Worm (Caenorhabditis elegans) whole organism, L3 larva: ENCODE results near the gene ergi-3.

Experiments used
- ama-1 ChIP-seq: fragments of 150-350 bp; optimal IDR thresholded peaks from 2 replicates; lab custom pipeline; 2018
- ceh-16 ChIP-seq: sonication (generic microtip); optimal IDR thresholded peaks from 2 replicates; lab custom pipeline; 2017; ENCODE audit warnings: missing biosample characterization, missing genetic modification characterization
- ceh-82 ChIP-seq: fragments of 150-350 bp; optimal IDR thresholded peaks from 2 replicates; lab custom pipeline; 2014; ENCODE audit warnings: missing biosample characterization, missing genetic modification characterization
- daf-12 ChIP-seq: fragments of 150-350 bp; optimal IDR thresholded peaks from 2 replicates; lab custom pipeline; 2014; ENCODE audit warnings: missing biosample characterization, missing genetic modification reagents, missing genetic modification characterization
- elt-2 ChIP-seq: sonication (generic microtip); optimal IDR thresholded peaks from 2 replicates; lab custom pipeline; 2016; ENCODE audit warnings: missing genetic modification reagents, mild to moderate bottlenecking, missing genetic modification characterization, missing compliant biosample characterization
- elt-3 ChIP-seq, 3 experiments: fragments of 150-350 bp in 1 of 3; sonication (generic microtip) in 2 of 3; optimal IDR thresholded peaks; 2 replicates in 2 of 3; 4 replicates in 1 of 3; lab custom pipeline; 2014 to 2017; ENCODE audit warnings: missing biosample characterization in 3 of 3, missing genetic modification characterization in 3 of 3
- fkh-10 ChIP-seq: sonication (generic microtip); optimal IDR thresholded peaks from 2 replicates; lab custom pipeline; 2017; ENCODE audit warnings: missing biosample characterization, missing genetic modification reagents, missing genetic modification characterization
- lin-39 ChIP-seq: fragments of 150-350 bp; optimal IDR thresholded peaks from 2 replicates; lab custom pipeline; 2018; ENCODE audit warnings: missing biosample characterization, missing genetic modification reagents, missing genetic modification characterization
- nhr-11 ChIP-seq: fragments of 150-350 bp; optimal IDR thresholded peaks from 2 replicates; lab custom pipeline; 2014; ENCODE audit warnings: missing biosample characterization, missing genetic modification characterization
- nhr-77 ChIP-seq: fragments of 150-350 bp; optimal IDR thresholded peaks from 2 replicates; lab custom pipeline; 2014; ENCODE audit warnings: missing biosample characterization, missing genetic modification characterization
- tbx-2 ChIP-seq: sonication (generic microtip); optimal IDR thresholded peaks from 2 replicates; lab custom pipeline; 2016; ENCODE audit warnings: mild to moderate bottlenecking, missing genetic modification characterization, missing compliant biosample characterization
- ztf-4 ChIP-seq: fragments of 150-350 bp; optimal IDR thresholded peaks from 2 replicates; lab custom pipeline; 2014; ENCODE audit warnings: missing biosample characterization, missing genetic modification characterization

ce11 chrX:15608593-15608992 lies 8.0 kb downstream of the ergi-3 start:
- no peak for TF ChIP-seq ceh-16 (tag; lab: Kevin White, UChicago)
- no peak for TF ChIP-seq ama-1
- TF ChIP-seq tbx-2 (tag; lab: Kevin White, UChicago), result no peak
- TF ChIP-seq fkh-10, result no peak
- no peak for TF ChIP-seq ceh-82
- no peak for TF ChIP-seq elt-3 (tag; optimal IDR thresholded peaks at IDR 0.05; lab: Kevin White, UChicago)
- no peak for TF ChIP-seq ztf-4 (tag; lab: Kevin White, UChicago)
- no peak for TF ChIP-seq elt-2 (tag; lab: Kevin White, UChicago)
- no peak for TF ChIP-seq nhr-11
- no peak for TF ChIP-seq daf-12 (tag; lab: Kevin White, UChicago)
- no peak for TF ChIP-seq nhr-77 (tag; lab: Kevin White, UChicago)
- no peak for TF ChIP-seq lin-39
